Fruit fly (Drosophila melanogaster) S2 (cell line): Measurements from ENCODE around the gene ebd1.

Experiments
- CG8478 ChIP-seq: fragments of >200 bp; optimal IDR thresholded peaks from 2 replicates; lab custom pipeline; 2018
- CTCF ChIP-seq, 2 experiments: fragments of >200 bp; optimal IDR thresholded peaks; 2 replicates each; lab custom pipeline; 2018

dm6 chr3L:699368-700150, 14.2 kb upstream of the ebd1 start:
- no peak for TF ChIP-seq CTCF (optimal IDR thresholded peaks at IDR 0.05; lab: Kevin White, UChicago)
- no peak for TF ChIP-seq CG8478 (lab: Kevin White, UChicago)
